Worm (Caenorhabditis elegans) whole organism, young adult: ENCODE results near the gene F47B7.5.

ENCODE experiments used
- F39B2.1 ChIP-seq: fragments of 200-800 bp; sonication (Bioruptor generic); IDR thresholded peaks from 2 replicates; pipeline ENCODE4 v1.3.6; 2022; ENCODE audit warnings: missing genetic modification reagents, missing genetic modification characterization, missing compliant biosample characterization
- Y79H2A.3 ChIP-seq: fragments of 200-800 bp; sonication (Bioruptor generic); conservative IDR thresholded peaks from 2 replicates; pipeline ENCODE4 v1.3.6; 2022; ENCODE audit warnings: missing genetic modification reagents, missing genetic modification characterization, missing compliant biosample characterization
- attf-3 ChIP-seq: fragments of 200-800 bp; sonication (Bioruptor generic); conservative IDR thresholded peaks from 2 replicates; pipeline ENCODE4 v1.3.6; 2022; ENCODE audit warnings: missing genetic modification reagents, missing genetic modification characterization, missing compliant biosample characterization
- cebp-1 ChIP-seq, 2 experiments: fragments of 200-800 bp in 1 of 2; sonication (Bioruptor generic) in 1 of 2; sonication (generic microtip) in 1 of 2; IDR thresholded peaks in 1 of 2; optimal IDR thresholded peaks in 1 of 2; 2 replicates each; pipeline versions ENCODE4 v1.3.6 to Lab custom; 2017 to 2022; ENCODE audit warnings: missing compliant biosample characterization in 2 of 2, missing genetic modification characterization in 2 of 2, mild to moderate bottlenecking in 1 of 2, missing genetic modification reagents in 1 of 2, moderate library complexity in 1 of 2
- dpff-1 ChIP-seq: sonication (generic microtip); optimal IDR thresholded peaks from 2 replicates; lab custom pipeline; 2017; ENCODE audit warnings: mild to moderate bottlenecking, missing genetic modification characterization, missing compliant biosample characterization
- efl-1 ChIP-seq: fragments of 150-350 bp; optimal IDR thresholded peaks from 2 replicates; lab custom pipeline; 2014; ENCODE audit warnings: missing biosample characterization, missing genetic modification reagents, missing genetic modification characterization
- madf-10 ChIP-seq: sonication (generic microtip); optimal IDR thresholded peaks from 2 replicates; lab custom pipeline; 2016; ENCODE audit warnings: mild to moderate bottlenecking, missing genetic modification characterization, missing compliant biosample characterization
- nhr-90 ChIP-seq: sonication (generic microtip); optimal IDR thresholded peaks from 2 replicates; lab custom pipeline; 2016; ENCODE audit warnings: missing genotype, mild to moderate bottlenecking, missing genetic modification characterization, missing compliant biosample characterization

- TF ChIP-seq Y79H2A.3 (GFP tag; lab: Robert Waterston, UW) (no peak), efl-1 (no peak), cebp-1 (GFP tag; IDR thresholded peaks at IDR 0.05; lab: Robert Waterston, UW) (no peak), cebp-1 (tag; optimal IDR thresholded peaks at IDR 0.05; lab: Kevin White, UChicago) (no peak), F39B2.1 (GFP tag; lab: Robert Waterston, UW) (no peak), dpff-1 (no peak), madf-10 (tag; lab: Kevin White, UChicago) (no peak), nhr-90 (tag; lab: Kevin White, UChicago) (no peak), attf-3 (GFP tag; lab: Robert Waterston, UW) (no peak)
These were observed 35.3 kb downstream of the F47B7.5 start for ce11 chrX:3733321-3733720.
